Worm (Caenorhabditis elegans): ENCODE data around the gene ugt-56.

ce11 chrV:12235502-12235901 is 23.3 kb upstream of the ugt-56 start:
- TF ChIP-seq unc-62 (GFP tag; optimal IDR thresholded peaks at IDR 0.05) (no peak), blmp-1 (tag; optimal IDR thresholded peaks at IDR 0.05) (no peak), nhr-28 (tag; optimal IDR thresholded peaks at IDR 0.05) (no peak), ceh-43 (GFP tag; optimal IDR thresholded peaks at IDR 0.05) (no peak), unc-39 (tag; optimal IDR thresholded peaks at IDR 0.05) (no peak), nhr-76 (tag; optimal IDR thresholded peaks at IDR 0.05) (no peak), nhr-237 (tag; optimal IDR thresholded peaks at IDR 0.05) (no peak)

Measured in whole organism, mixed stage, embryonic.